Fruit fly (Drosophila melanogaster) S2 (cell line): ENCODE measurements around the gene THADA.

Experiments used
- CG8478 ChIP-seq: fragments of >200 bp; optimal IDR thresholded peaks from 2 replicates; lab custom pipeline; 2018
- CTCF ChIP-seq, 2 experiments: fragments of >200 bp; optimal IDR thresholded peaks; 2 replicates each; lab custom pipeline; 2018

DNA sequence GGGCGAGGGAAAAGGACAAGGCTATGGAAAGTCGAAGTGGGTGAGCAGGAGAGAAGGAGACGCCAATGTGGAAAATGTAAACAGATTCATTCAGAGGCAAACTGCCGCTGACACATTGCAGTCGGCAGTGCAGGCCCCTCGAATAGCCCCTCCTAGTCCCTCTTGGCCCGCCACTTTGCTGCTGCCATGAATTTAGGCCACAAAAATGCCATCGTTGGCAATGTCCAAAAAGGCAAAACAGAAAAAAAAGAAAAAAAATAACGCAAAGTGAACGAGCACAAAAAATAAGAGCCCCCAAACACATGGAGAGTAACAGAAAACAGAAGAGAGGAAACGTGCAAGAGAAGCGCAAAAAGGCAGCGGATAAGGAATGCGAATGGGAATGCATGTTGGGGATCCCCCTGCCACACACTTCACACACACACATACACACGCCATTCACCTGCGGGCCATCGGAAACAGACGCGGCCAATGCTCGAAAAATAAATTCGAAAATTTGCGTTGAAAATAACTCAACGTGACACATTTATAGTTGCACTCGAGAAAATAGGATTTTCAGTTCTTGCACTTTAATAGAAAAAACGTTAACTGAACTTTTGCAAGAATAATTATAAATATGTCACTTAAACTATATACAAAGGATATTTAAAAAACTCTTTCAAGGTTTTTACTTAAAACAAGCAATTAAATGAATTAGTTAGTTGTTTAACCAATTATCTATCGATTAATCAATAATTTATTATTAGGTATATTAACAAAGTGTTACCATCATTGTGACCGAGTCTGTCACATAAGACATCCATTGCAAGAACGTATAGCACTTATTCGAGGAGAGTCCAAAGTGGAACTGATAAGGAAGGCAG lies 13.2 kb upstream of the THADA start:
- no peak for TF ChIP-seq CTCF (optimal IDR thresholded peaks at IDR 0.05; lab: Kevin White, UChicago)
- no peak for TF ChIP-seq CG8478 (lab: Kevin White, UChicago)
